Worm (Caenorhabditis elegans): ENCODE data around the gene hlh-17.

DNA sequence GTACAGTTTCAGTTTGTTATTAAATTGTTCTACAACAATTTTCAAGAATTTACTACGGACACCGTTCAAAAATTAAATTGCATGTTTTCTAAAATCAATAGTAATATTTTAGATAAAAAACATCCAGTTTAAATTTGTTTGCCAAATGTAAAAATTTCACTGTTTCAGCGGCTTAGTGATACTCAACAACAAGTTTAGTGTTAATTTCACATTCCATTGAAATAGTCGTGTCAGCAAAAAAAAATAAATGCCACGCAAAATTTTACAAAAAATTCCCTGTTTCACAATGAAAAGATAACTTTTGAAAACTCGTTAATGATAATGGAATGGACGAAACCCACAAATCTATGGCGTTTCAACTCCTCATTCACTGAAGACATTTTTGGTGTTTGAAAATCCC, 38.4 kb upstream of the hlh-17 start:
- TF ChIP-seq flt-1 (GFP tag; IDR thresholded peaks at IDR 0.05) (no peak), cog-1 (tag; optimal IDR thresholded peaks at IDR 0.05) (no peak), ztf-23 (GFP tag; IDR thresholded peaks at IDR 0.05) (no peak), klf-2 (GFP tag; conservative IDR thresholded peaks at IDR 0.05) (no peak), med-1 (GFP tag; optimal IDR thresholded peaks at IDR 0.05; ENCODE audit: insufficient read depth) (no peak), ref-1 (GFP tag; conservative IDR thresholded peaks at IDR 0.05) (no peak), ztf-29 (GFP tag; IDR thresholded peaks at IDR 0.05) (no peak), tab-1 (GFP tag; IDR thresholded peaks at IDR 0.05) (no peak)
